In the genomic region with DNA sequence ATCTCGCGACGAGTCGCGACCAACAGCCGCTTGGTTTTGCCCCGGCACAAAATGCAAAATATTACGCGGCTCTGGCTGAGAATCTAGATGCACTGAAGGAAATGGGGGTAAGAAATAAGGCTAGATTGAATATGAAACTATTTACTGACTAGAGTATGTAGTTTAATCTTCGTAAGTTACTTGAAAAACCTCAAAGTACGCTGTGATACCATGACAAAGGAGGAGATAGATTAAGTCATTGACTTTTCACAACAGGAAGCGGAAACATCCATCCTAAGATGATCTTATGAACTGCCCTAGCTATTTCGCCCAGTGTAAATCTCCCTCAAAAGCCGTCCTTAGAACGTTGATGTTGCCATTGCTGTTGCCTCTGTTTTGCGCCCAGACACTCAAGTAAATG, we compare ENCODE assay signal across 3 fruit fly cellular contexts.
TF ChIP-seq lines count a peak whose summit lies in the region.

No protein-coding gene starts in this region.

TF ChIP-seq in whole organism, embryonic, 481 proteins besides CTCF, POLR2A, EP300 and RAD21 (continued from another document and continues in another):
- TF ChIP-seq sisA (GFP tag; IDR thresholded peaks at IDR 0.05; lab: Robert Waterston, UW), result 0 out of 2 replicates have a peak, but pooled peaks have one; percentile 4
- no peak for TF ChIP-seq lmd (GFP tag; IDR thresholded peaks at IDR 0.05; lab: Robert Waterston, UW)
- TF ChIP-seq Hr51 (GFP tag; optimal IDR thresholded peaks at IDR 0.05; lab: Kevin White, UChicago), result peak in 1 of 2 experiments; percentile 10
- TF ChIP-seq cwo (GFP tag; optimal IDR thresholded peaks at IDR 0.05; lab: Kevin White, UChicago), result no peak
- TF ChIP-seq nmo (GFP tag; optimal IDR thresholded peaks at IDR 0.05; lab: Kevin White, UChicago), result peak; percentile 6
- TF ChIP-seq dysf (GFP tag; IDR thresholded peaks at IDR 0.05; lab: Robert Waterston, UW), result peak; percentile 39; the same call in 1 of the 3 replicates
- TF ChIP-seq salm (tag; optimal IDR thresholded peaks at IDR 0.05; lab: Kevin White, UChicago), result no peak
- no peak for TF ChIP-seq eyg (GFP tag; optimal IDR thresholded peaks at IDR 0.05; lab: Kevin White, UChicago)
- TF ChIP-seq CG11560 (tag; IDR thresholded peaks at IDR 0.05; lab: Robert Waterston, UW), result no peak
- no peak for TF ChIP-seq CG10979 (tag; optimal IDR thresholded peaks at IDR 0.05; lab: Kevin White, UChicago)
- no peak for TF ChIP-seq CG13624 (GFP tag; optimal IDR thresholded peaks at IDR 0.05; lab: Kevin White, UChicago)
- no peak for TF ChIP-seq vfl (GFP tag; optimal IDR thresholded peaks at IDR 0.05; lab: Kevin White, UChicago)
- TF ChIP-seq corto (GFP tag; optimal IDR thresholded peaks at IDR 0.05; lab: Kevin White, UChicago), result no peak
- TF ChIP-seq CG6791 (GFP tag; IDR thresholded peaks at IDR 0.05; lab: Robert Waterston, UW; ENCODE audit: partially characterized antibody), result no peak
- TF ChIP-seq CG9437 (GFP tag; optimal IDR thresholded peaks at IDR 0.05; lab: Kevin White, UChicago), result no peak
- TF ChIP-seq CG18599 (GFP tag; optimal IDR thresholded peaks at IDR 0.05; lab: Kevin White, UChicago), result peak; percentile 58
- peak; percentile 5 for TF ChIP-seq pho (GFP tag; optimal IDR thresholded peaks at IDR 0.05; lab: Kevin White, UChicago)
- TF ChIP-seq Xbp1 (GFP tag; optimal IDR thresholded peaks at IDR 0.05; lab: Kevin White, UChicago), result no peak
- no peak for TF ChIP-seq Aef1 (GFP tag; IDR thresholded peaks at IDR 0.05; lab: Robert Waterston, UW)
- no peak for TF ChIP-seq CG31365 (tag; optimal IDR thresholded peaks at IDR 0.05; lab: Kevin White, UChicago)
- TF ChIP-seq Lpt (GFP tag; optimal IDR thresholded peaks at IDR 0.05; lab: Kevin White, UChicago), result no peak
- TF ChIP-seq esg (GFP tag; conservative IDR thresholded peaks at IDR 0.05; lab: Robert Waterston, UW), result no peak
- TF ChIP-seq Dref (GFP tag; IDR thresholded peaks at IDR 0.05; lab: Robert Waterston, UW), result no peak
- TF ChIP-seq CG2120 (GFP tag; optimal IDR thresholded peaks at IDR 0.05; lab: Kevin White, UChicago), result peak; percentile 23
- TF ChIP-seq vnd (GFP tag; IDR thresholded peaks at IDR 0.05; lab: Robert Waterston, UW; ENCODE audit: partially characterized antibody), result no peak
- TF ChIP-seq zen2 (GFP tag; IDR thresholded peaks at IDR 0.05; lab: Robert Waterston, UW; ENCODE audit: partially characterized antibody), result no peak
- no peak for TF ChIP-seq jumu (GFP tag; optimal IDR thresholded peaks at IDR 0.05; lab: Kevin White, UChicago)
- TF ChIP-seq cato (GFP tag; optimal IDR thresholded peaks at IDR 0.05; lab: Kevin White, UChicago; ENCODE audit: borderline replicate concordance), result no peak
- TF ChIP-seq CG30020 (tag; optimal IDR thresholded peaks at IDR 0.05; lab: Kevin White, UChicago), result no peak
- peak; percentile 10 for TF ChIP-seq CG7556 (GFP tag; optimal IDR thresholded peaks at IDR 0.05; lab: Kevin White, UChicago)
- no peak for TF ChIP-seq CG4360 (GFP tag; IDR thresholded peaks at IDR 0.05; lab: Robert Waterston, UW)
- TF ChIP-seq hth (optimal IDR thresholded peaks at IDR 0.05; lab: Kevin White, UChicago), result no peak
- 0 out of 2 replicates have a peak, but pooled peaks have one; percentile 19 for TF ChIP-seq Ptx1 (GFP tag; IDR thresholded peaks at IDR 0.05; lab: Robert Waterston, UW)
- no peak for TF ChIP-seq CG8290 (GFP tag; optimal IDR thresholded peaks at IDR 0.05; lab: Kevin White, UChicago)
- no peak for TF ChIP-seq CG8290 (tag; optimal IDR thresholded peaks at IDR 0.05; lab: Kevin White, UChicago)
- no peak for TF ChIP-seq ranshi (GFP tag; IDR thresholded peaks at IDR 0.05; lab: Robert Waterston, UW)
- TF ChIP-seq CG1647 (GFP tag; optimal IDR thresholded peaks at IDR 0.05; lab: Kevin White, UChicago), result no peak
- TF ChIP-seq Atf6 (GFP tag; IDR thresholded peaks at IDR 0.05; lab: Robert Waterston, UW), result 0 out of 2 replicates have a peak, but pooled peaks have one; percentile 7
- TF ChIP-seq gsb (GFP tag; IDR thresholded peaks at IDR 0.05; lab: Robert Waterston, UW), result no peak
- no peak for TF ChIP-seq psq (GFP tag; optimal IDR thresholded peaks at IDR 0.05; lab: Kevin White, UChicago)
- TF ChIP-seq gce (GFP tag; IDR thresholded peaks at IDR 0.05; lab: Robert Waterston, UW), result no peak
- TF ChIP-seq Med (GFP tag; lab: Kevin White, UChicago), result peak; percentile 70

TF ChIP-seq in whole organism, prepupa, 60 proteins besides CTCF, POLR2A, EP300 and RAD21 (continued from another document):
- TF ChIP-seq Lpt (GFP tag; optimal IDR thresholded peaks at IDR 0.05; lab: Kevin White, UChicago) (peak; percentile 51), CG32006 (GFP tag; optimal IDR thresholded peaks at IDR 0.05; lab: Kevin White, UChicago) (peak; percentile 61), ss (GFP tag; optimal IDR thresholded peaks at IDR 0.05; lab: Kevin White, UChicago) (peak; percentile 39 to 43), CG6854 (GFP tag; optimal IDR thresholded peaks at IDR 0.05; lab: Kevin White, UChicago) (no peak), fkh (GFP tag; optimal IDR thresholded peaks at IDR 0.05; lab: Kevin White, UChicago) (no peak), CG15336 (GFP tag; IDR thresholded peaks at IDR 0.05; lab: Robert Waterston, UW) (peak; percentile 59; the same call in 1 of the 2 replicates), CG1621 (tag; optimal IDR thresholded peaks at IDR 0.05; lab: Kevin White, UChicago) (peak; percentile 65), lz (GFP tag; optimal IDR thresholded peaks at IDR 0.05; lab: Kevin White, UChicago) (peak; percentile 18), Sox15 (GFP tag; optimal IDR thresholded peaks at IDR 0.05; lab: Kevin White, UChicago) (no peak), dsx (GFP tag; optimal IDR thresholded peaks at IDR 0.05; lab: Kevin White, UChicago; ENCODE audit: poor library complexity, severe bottlenecking) (peak; percentile 59), CG10631 (GFP tag; optimal IDR thresholded peaks at IDR 0.05; lab: Kevin White, UChicago) (peak; percentile 69), Eip78C (GFP tag; lab: Kevin White, UChicago) (peak; percentile 88), Eip75B (GFP tag; optimal IDR thresholded peaks at IDR 0.05; lab: Kevin White, UChicago) (peak; percentile 61), acj6 (GFP tag; optimal IDR thresholded peaks at IDR 0.05; lab: Kevin White, UChicago) (peak; percentile 47), CG10669 (GFP tag; optimal IDR thresholded peaks at IDR 0.05; lab: Kevin White, UChicago) (peak; percentile 71), dac (GFP tag; optimal IDR thresholded peaks at IDR 0.05; lab: Kevin White, UChicago) (no peak), svp (GFP tag; lab: Kevin White, UChicago) (no peak), fd59A (GFP tag; optimal IDR thresholded peaks at IDR 0.05; lab: Kevin White, UChicago) (peak; percentile 64), CG3032 (tag; optimal IDR thresholded peaks at IDR 0.05; lab: Kevin White, UChicago) (peak; percentile 72), topi (GFP tag; optimal IDR thresholded peaks at IDR 0.05; lab: Kevin White, UChicago) (peak; percentile 8), CG11294 (GFP tag; IDR thresholded peaks at IDR 0.05; lab: Robert Waterston, UW) (peak; percentile 46; the same call in 1 of the 2 replicates), spab (GFP tag; optimal IDR thresholded peaks at IDR 0.05; lab: Kevin White, UChicago) (peak; percentile 71), Hr4 (GFP tag; optimal IDR thresholded peaks at IDR 0.05; lab: Kevin White, UChicago) (no peak), vri (GFP tag; optimal IDR thresholded peaks at IDR 0.05; lab: Kevin White, UChicago) (no peak), CG7368 (GFP tag; optimal IDR thresholded peaks at IDR 0.05; lab: Kevin White, UChicago) (peak; percentile 35), Met (GFP tag; optimal IDR thresholded peaks at IDR 0.05; lab: Kevin White, UChicago) (no peak), Smox (GFP tag; optimal IDR thresholded peaks at IDR 0.05; lab: Kevin White, UChicago) (no peak), CG16779 (tag; optimal IDR thresholded peaks at IDR 0.05; lab: Kevin White, UChicago) (peak; percentile 47), CG31627 (GFP tag; optimal IDR thresholded peaks at IDR 0.05; lab: Kevin White, UChicago) (peak; percentile 6), Blimp-1 (GFP tag; optimal IDR thresholded peaks at IDR 0.05; lab: Kevin White, UChicago) (no peak), net (GFP tag; optimal IDR thresholded peaks at IDR 0.05; lab: Kevin White, UChicago) (peak; percentile 44), Hr39 (GFP tag; optimal IDR thresholded peaks at IDR 0.05; lab: Kevin White, UChicago) (peak; percentile 9), Gug (GFP tag; IDR thresholded peaks at IDR 0.05; lab: Robert Waterston, UW) (0 out of 2 replicates have a peak, but pooled peaks have one; percentile 37), CG11902 (GFP tag; optimal IDR thresholded peaks at IDR 0.05; lab: Kevin White, UChicago) (no peak), eg (GFP tag; IDR thresholded peaks at IDR 0.05; lab: Robert Waterston, UW) (0 out of 3 replicates have a peak, but pooled peaks have one; percentile 46), CG6276 (GFP tag; optimal IDR thresholded peaks at IDR 0.05; lab: Kevin White, UChicago) (peak; percentile 57), achi (GFP tag; optimal IDR thresholded peaks at IDR 0.05; lab: Kevin White, UChicago) (peak; percentile 68), CG34406 (GFP tag; optimal IDR thresholded peaks at IDR 0.05; lab: Kevin White, UChicago) (peak; percentile 31)

TF ChIP-seq in whole organism, wandering third instar larva, 38 proteins besides CTCF, POLR2A, EP300 and RAD21 (continued from another document):
- TF ChIP-seq Rel (GFP tag; optimal IDR thresholded peaks at IDR 0.05; lab: Kevin White, UChicago), result no peak
- TF ChIP-seq Rel (tag; optimal IDR thresholded peaks at IDR 0.05; lab: Kevin White, UChicago), result no peak
- TF ChIP-seq woc (GFP tag; optimal IDR thresholded peaks at IDR 0.05; lab: Kevin White, UChicago), result no peak
- TF ChIP-seq br (GFP tag; optimal IDR thresholded peaks at IDR 0.05; lab: Kevin White, UChicago), result no peak
- TF ChIP-seq dmrt93B (GFP tag; optimal IDR thresholded peaks at IDR 0.05; lab: Kevin White, UChicago), result no peak
- TF ChIP-seq psq (GFP tag; optimal IDR thresholded peaks at IDR 0.05; lab: Kevin White, UChicago), result no peak
- no peak for TF ChIP-seq Hr83 (GFP tag; optimal IDR thresholded peaks at IDR 0.05; lab: Kevin White, UChicago; ENCODE audit: poor library complexity, severe bottlenecking)
- TF ChIP-seq CrebA (GFP tag; optimal IDR thresholded peaks at IDR 0.05; lab: Kevin White, UChicago; ENCODE audit: borderline replicate concordance), result no peak
- TF ChIP-seq Hnf4 (GFP tag; optimal IDR thresholded peaks at IDR 0.05; lab: Kevin White, UChicago), result no peak
- TF ChIP-seq usp (GFP tag; optimal IDR thresholded peaks at IDR 0.05; lab: Kevin White, UChicago), result no peak
- peak; percentile 5 for TF ChIP-seq h (GFP tag; optimal IDR thresholded peaks at IDR 0.05; lab: Kevin White, UChicago)
- TF ChIP-seq N (GFP tag; optimal IDR thresholded peaks at IDR 0.05; lab: Kevin White, UChicago), result no peak
TF ChIP-seq in whole organism, wandering third instar larva: peak in this region for 6.
